Worm (Caenorhabditis elegans) whole organism, late embryonic: ENCODE measurements around the gene F49F1.7.

Source experiments
- F13H6.1 ChIP-seq: sonication (generic microtip); optimal IDR thresholded peaks from 2 replicates; lab custom pipeline; 2016; ENCODE audit warnings: missing genetic modification characterization, missing compliant biosample characterization
- ama-1 ChIP-seq: fragments of 150-350 bp; optimal IDR thresholded peaks from 2 replicates; lab custom pipeline; 2014
- ceh-6 ChIP-seq: fragments of 200-800 bp; sonication (Bioruptor generic); optimal IDR thresholded peaks from 2 replicates; lab custom pipeline; 2018; ENCODE audit warnings: mild to moderate bottlenecking, missing genetic modification characterization, missing compliant biosample characterization
- rnt-1 ChIP-seq: sonication (generic microtip); optimal IDR thresholded peaks from 2 replicates; lab custom pipeline; 2016; ENCODE audit warnings: missing genetic modification characterization, missing compliant biosample characterization
- tbx-2 ChIP-seq: sonication (generic microtip); optimal IDR thresholded peaks from 2 replicates; lab custom pipeline; 2016; ENCODE audit warnings: missing genetic modification characterization, missing compliant biosample characterization
- tbx-7 ChIP-seq: sonication (generic microtip); optimal IDR thresholded peaks from 2 replicates; lab custom pipeline; 2016; ENCODE audit warnings: missing genotype, missing genetic modification characterization, missing compliant biosample characterization
- unc-3 ChIP-seq, 2 experiments: fragments of 200-800 bp in 1 of 2; sonication (Bioruptor generic) in 1 of 2; sonication (generic microtip) in 1 of 2; conservative IDR thresholded peaks in 1 of 2; optimal IDR thresholded peaks in 1 of 2; 2 replicates each; pipeline versions ENCODE4 v1.3.6 to Lab custom; 2016 to 2022; ENCODE audit warnings: missing compliant biosample characterization in 2 of 2, missing genetic modification characterization in 2 of 2, missing genetic modification reagents in 1 of 2
- unc-86 ChIP-seq: sonication (generic microtip); optimal IDR thresholded peaks from 2 replicates; lab custom pipeline; 2016; ENCODE audit warnings: missing genetic modification characterization, missing compliant biosample characterization

DNA sequence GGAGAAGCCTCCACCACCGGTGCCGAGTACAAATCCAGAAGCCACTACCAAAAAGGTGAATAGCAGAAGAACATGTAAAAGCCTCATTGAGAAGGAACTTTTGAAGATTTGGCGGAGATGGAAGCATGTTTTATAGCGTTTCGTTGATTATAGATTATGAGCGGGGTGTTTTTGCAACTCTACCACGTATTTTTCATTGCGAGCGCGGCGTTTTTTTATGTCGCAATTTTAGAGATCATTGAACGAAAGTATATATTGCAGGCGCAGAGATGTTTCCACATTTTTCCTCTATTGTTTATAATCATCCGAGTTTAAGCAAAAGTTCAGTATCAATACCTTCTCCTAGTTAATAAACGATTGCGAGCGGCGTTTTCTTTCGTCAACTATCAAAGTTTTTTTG, 10.2 kb upstream of the F49F1.7 start, which contains the start of gene F49F1.17:
- no peak for TF ChIP-seq rnt-1 (tag; lab: Kevin White, UChicago)
- no peak for TF ChIP-seq ama-1 (lab: Kevin White, UChicago)
- TF ChIP-seq unc-86 (tag; lab: Kevin White, UChicago), result no peak
- no peak for TF ChIP-seq tbx-2 (tag; lab: Kevin White, UChicago)
- TF ChIP-seq tbx-7 (tag; lab: Kevin White, UChicago), result no peak
- no peak for TF ChIP-seq ceh-6 (GFP tag; lab: Kevin White, UChicago)
- no peak for TF ChIP-seq unc-3 (GFP tag; conservative IDR thresholded peaks at IDR 0.05; lab: Robert Waterston, UW)
- no peak for TF ChIP-seq unc-3 (tag; optimal IDR thresholded peaks at IDR 0.05; lab: Kevin White, UChicago)
- TF ChIP-seq F13H6.1 (tag; lab: Kevin White, UChicago), result no peak
